Fruit fly (Drosophila melanogaster): ENCODE results near the gene MED22.
A peak's percentile ranks its signal among the peaks of the same experiment; 100 is the strongest.

The MED22 gene

dm6 chrX:932859-933258 lies 4.9 kb downstream of the MED22 start:
- TF ChIP-seq CG7101 (tag; optimal IDR thresholded peaks at IDR 0.05) (no peak), pad (GFP tag; optimal IDR thresholded peaks at IDR 0.05) (no peak), CG33017 (tag; optimal IDR thresholded peaks at IDR 0.05) (no peak), ovo (GFP tag; optimal IDR thresholded peaks at IDR 0.05) (no peak)

DNA sequence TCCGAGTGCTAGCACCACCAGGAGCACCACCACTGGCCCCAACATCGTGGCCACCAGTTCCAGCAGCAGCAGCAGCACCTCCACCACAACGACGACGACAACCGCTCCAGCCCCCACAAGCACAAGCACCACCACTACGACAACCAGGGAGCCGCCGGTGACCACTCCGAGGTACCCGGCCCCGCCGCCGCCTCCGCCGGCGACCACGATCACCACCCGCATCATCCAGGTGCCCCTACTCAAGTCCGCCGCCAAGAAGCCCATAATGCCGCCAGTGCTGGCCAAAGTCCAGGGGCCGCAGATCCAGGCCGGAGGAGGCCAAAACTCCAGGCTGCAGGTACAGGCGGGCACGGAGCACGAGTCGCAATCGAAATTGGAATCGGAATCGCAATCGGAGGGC lies 6.1 kb downstream of the MED22 start:
- TF ChIP-seq Mnt (GFP tag; optimal IDR thresholded peaks at IDR 0.05), result no peak
- no peak for TF ChIP-seq ovo (GFP tag; optimal IDR thresholded peaks at IDR 0.05)
- TF ChIP-seq pad (GFP tag; optimal IDR thresholded peaks at IDR 0.05), result no peak

DNA sequence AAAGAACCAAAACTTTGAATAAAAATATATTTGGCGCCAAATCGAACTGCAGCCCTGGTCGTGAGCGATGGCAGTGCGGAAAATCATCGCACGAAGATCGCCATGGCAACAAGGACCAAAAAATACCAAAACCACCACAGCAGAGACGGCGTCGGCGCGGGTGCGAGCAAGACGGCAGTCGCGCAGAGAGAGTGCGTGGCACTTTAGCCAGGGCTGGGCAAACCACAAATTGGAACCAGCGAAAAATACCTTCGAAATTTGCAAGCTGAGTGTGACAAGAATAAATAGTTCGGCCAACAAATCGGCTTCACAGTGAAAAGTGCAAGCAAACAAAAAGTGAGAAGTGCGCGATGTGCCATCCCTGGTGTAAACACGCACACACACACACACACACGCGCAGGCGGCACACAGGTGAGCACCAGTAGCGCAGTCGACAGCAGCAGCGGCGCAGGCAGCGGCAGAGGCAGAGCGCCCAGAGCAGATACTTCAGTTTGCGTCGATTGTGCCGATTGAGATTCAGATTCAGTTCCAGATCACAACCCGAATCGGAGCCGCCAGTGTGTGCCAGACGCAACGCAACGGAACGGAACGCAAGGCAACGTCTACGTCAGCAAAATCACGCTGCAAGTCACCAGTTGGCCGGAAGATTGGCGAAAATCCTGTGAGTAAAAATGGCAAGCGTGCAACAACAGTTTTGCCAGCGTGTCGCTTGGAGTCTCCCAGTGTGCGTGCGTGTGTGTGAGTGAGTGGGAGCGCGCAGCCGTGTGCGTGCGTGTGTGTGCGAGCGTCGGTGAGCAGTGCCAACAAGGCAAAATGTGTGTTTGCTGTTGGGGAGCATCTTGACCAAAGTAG lies 7.3 kb downstream of the MED22 start, which contains the start of gene TRAM:
Gene TRAM, plus strand, starts transcription at position 184 of the 852 bp plus-strand sequence.
- peak; percentile 97 for TF ChIP-seq CG1620 (GFP tag; optimal IDR thresholded peaks at IDR 0.05)
- TF ChIP-seq CG12768 (GFP tag; optimal IDR thresholded peaks at IDR 0.05), result peak; percentile 95
- TF ChIP-seq CG7101 (tag; optimal IDR thresholded peaks at IDR 0.05), result peak; percentile 97
- TF ChIP-seq Hr96 (GFP tag; optimal IDR thresholded peaks at IDR 0.05), result peak; percentile 98
- TF ChIP-seq CG7045 (GFP tag; optimal IDR thresholded peaks at IDR 0.05), result peak; percentile 95
- peak; percentile 95 for TF ChIP-seq Clk (GFP tag; optimal IDR thresholded peaks at IDR 0.05)
- peak; percentile 96 for TF ChIP-seq Crg-1 (GFP tag; optimal IDR thresholded peaks at IDR 0.05)
- peak; percentile 96 for TF ChIP-seq ovo (GFP tag; optimal IDR thresholded peaks at IDR 0.05)
- TF ChIP-seq kay (GFP tag; ENCODE audit: borderline replicate concordance), result no peak
- TF ChIP-seq CG33017 (tag; optimal IDR thresholded peaks at IDR 0.05), result peak; percentile 92
- peak; percentile 94 for TF ChIP-seq Mnt (GFP tag; optimal IDR thresholded peaks at IDR 0.05)
- peak; percentile 95 for TF ChIP-seq CG5204 (GFP tag; optimal IDR thresholded peaks at IDR 0.05)
- peak; percentile 91 for TF ChIP-seq pad (GFP tag; optimal IDR thresholded peaks at IDR 0.05)
- peak; percentile 96 for TF ChIP-seq bab1 (GFP tag; optimal IDR thresholded peaks at IDR 0.05)
- peak; percentile 97 for TF ChIP-seq CG11617 (GFP tag; optimal IDR thresholded peaks at IDR 0.05)
- TF ChIP-seq CG14711 (tag; optimal IDR thresholded peaks at IDR 0.05), result peak; percentile 92
- TF ChIP-seq toe (GFP tag; optimal IDR thresholded peaks at IDR 0.05), result peak; percentile 87
- peak; percentile 93 for TF ChIP-seq tj (GFP tag; optimal IDR thresholded peaks at IDR 0.05)
- peak; percentile 81 for TF ChIP-seq cic (GFP tag; optimal IDR thresholded peaks at IDR 0.05)
- TF ChIP-seq cnc (optimal IDR thresholded peaks at IDR 0.05), result no peak

DNA sequence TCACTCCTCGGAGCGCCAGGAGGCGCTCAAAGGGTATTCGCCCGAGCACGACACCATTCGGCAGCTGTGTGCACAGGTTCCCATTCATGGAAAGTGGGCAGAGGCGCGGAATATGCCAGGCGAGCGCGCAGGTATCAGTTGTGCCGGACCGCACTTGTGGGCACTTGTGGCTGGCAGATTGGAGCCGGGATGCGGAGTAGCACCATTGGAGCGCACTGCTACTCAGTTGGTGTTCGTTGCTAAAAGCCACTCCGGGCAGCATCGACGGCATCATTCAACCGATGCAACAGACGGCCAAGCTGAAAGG lies 7.9 kb downstream of the MED22 start:
- TF ChIP-seq pad (GFP tag; optimal IDR thresholded peaks at IDR 0.05) (no peak), Mnt (GFP tag; optimal IDR thresholded peaks at IDR 0.05) (no peak), Hr96 (GFP tag; optimal IDR thresholded peaks at IDR 0.05) (no peak), tj (GFP tag; optimal IDR thresholded peaks at IDR 0.05) (no peak), bab1 (GFP tag; optimal IDR thresholded peaks at IDR 0.05) (no peak), CG5204 (GFP tag; optimal IDR thresholded peaks at IDR 0.05) (no peak)

- TF ChIP-seq CG14711 (tag; optimal IDR thresholded peaks at IDR 0.05) (peak; percentile 5), Mnt (GFP tag; optimal IDR thresholded peaks at IDR 0.05) (peak; percentile 68), CG7101 (tag; optimal IDR thresholded peaks at IDR 0.05) (no peak), cic (GFP tag; optimal IDR thresholded peaks at IDR 0.05) (no peak), pad (GFP tag; optimal IDR thresholded peaks at IDR 0.05) (peak; percentile 15), cnc (optimal IDR thresholded peaks at IDR 0.05) (no peak), CG7045 (GFP tag; optimal IDR thresholded peaks at IDR 0.05) (no peak), tj (GFP tag; optimal IDR thresholded peaks at IDR 0.05) (peak; percentile 21), bab1 (GFP tag; optimal IDR thresholded peaks at IDR 0.05) (no peak)
These were observed 12.7 kb downstream of the MED22 start, which contains the start of the genes CG3704 and mus81 for dm6 chrX:940580-941184. Gene CG3704 (minus strand): TSS chrX:940805. Gene mus81 (plus strand): TSS chrX:941075.

dm6 chrX:945446-946013 lies 17.6 kb downstream of the MED22 start, which contains the start of gene CG3703:
Gene CG3703 (minus strand): TSS chrX:945773.
- no peak for TF ChIP-seq bab1 (GFP tag; optimal IDR thresholded peaks at IDR 0.05)
- no peak for TF ChIP-seq tj (GFP tag; optimal IDR thresholded peaks at IDR 0.05)

- TF ChIP-seq Mnt (GFP tag; optimal IDR thresholded peaks at IDR 0.05) (peak; percentile 38), CG12768 (GFP tag; optimal IDR thresholded peaks at IDR 0.05) (peak; percentile 35), bab1 (GFP tag; optimal IDR thresholded peaks at IDR 0.05) (no peak), tj (GFP tag; optimal IDR thresholded peaks at IDR 0.05) (peak; percentile 30), cic (GFP tag; optimal IDR thresholded peaks at IDR 0.05) (peak; percentile 49)
These were observed 18.2 kb downstream of the MED22 start for dm6 chrX:946162-946561.
